Worm (Caenorhabditis elegans): ENCODE data around the gene neg-1.

The neg-1 gene

ce11 chrV:4401865-4402264 lies 27.2 kb upstream of the neg-1 start, which contains the start of gene F13A2.5:
Gene F13A2.5, minus strand, starts transcription at chrV:4401965.
- TF ChIP-seq ztf-16 (tag; optimal IDR thresholded peaks at IDR 0.05), result no peak
- TF ChIP-seq ceh-30 (tag; optimal IDR thresholded peaks at IDR 0.05), result no peak
- TF ChIP-seq unc-55 (GFP tag; optimal IDR thresholded peaks at IDR 0.05), result no peak
- no peak for TF ChIP-seq elt-4 (tag; optimal IDR thresholded peaks at IDR 0.05)
- TF ChIP-seq lim-6 (tag; optimal IDR thresholded peaks at IDR 0.05), result no peak
- TF ChIP-seq mec-3 (tag; optimal IDR thresholded peaks at IDR 0.05; ENCODE audit: borderline replicate concordance), result no peak
- no peak for TF ChIP-seq ceh-2 (tag; optimal IDR thresholded peaks at IDR 0.05)
- TF ChIP-seq pha-2 (tag; optimal IDR thresholded peaks at IDR 0.05), result no peak
- TF ChIP-seq dmd-4 (tag; optimal IDR thresholded peaks at IDR 0.05; ENCODE audit: borderline replicate concordance), result no peak
- TF ChIP-seq dve-1 (tag; optimal IDR thresholded peaks at IDR 0.05), result no peak
- no peak for TF ChIP-seq pros-1 (tag; optimal IDR thresholded peaks at IDR 0.05)
- no peak for TF ChIP-seq sdc-2 (tag; optimal IDR thresholded peaks at IDR 0.05)
- TF ChIP-seq tbx-2 (tag; optimal IDR thresholded peaks at IDR 0.05), result no peak
- TF ChIP-seq ceh-19 (GFP tag; optimal IDR thresholded peaks at IDR 0.05), result no peak
- no peak for TF ChIP-seq unc-42 (tag; optimal IDR thresholded peaks at IDR 0.05)
- no peak for TF ChIP-seq ceh-31 (tag; optimal IDR thresholded peaks at IDR 0.05)
- TF ChIP-seq nhr-11 (tag; optimal IDR thresholded peaks at IDR 0.05), result no peak
- TF ChIP-seq T23F11.4 (GFP tag; optimal IDR thresholded peaks at IDR 0.05), result no peak

ce11 chrV:4400118-4400517 lies 25.4 kb upstream of the neg-1 start, which contains the start of gene F13A2.4:
Gene F13A2.4, minus strand, starts transcription at chrV:4400218.
- no peak for TF ChIP-seq T23F11.4 (GFP tag; optimal IDR thresholded peaks at IDR 0.05)
- no peak for TF ChIP-seq ama-1 (optimal IDR thresholded peaks at IDR 0.05)
- TF ChIP-seq nfya-1 (tag; optimal IDR thresholded peaks at IDR 0.05), result no peak
- TF ChIP-seq ceh-19 (GFP tag; optimal IDR thresholded peaks at IDR 0.05), result no peak
- no peak for TF ChIP-seq C38D4.7 (GFP tag; optimal IDR thresholded peaks at IDR 0.05)

ce11 chrV:4398884-4399283 lies 24.2 kb upstream of the neg-1 start:
- no peak for TF ChIP-seq hlh-13 (GFP tag; optimal IDR thresholded peaks at IDR 0.05)
- TF ChIP-seq hlh-15 (tag; optimal IDR thresholded peaks at IDR 0.05), result no peak
- TF ChIP-seq C08G9.2 (tag; optimal IDR thresholded peaks at IDR 0.05), result no peak
- no peak for TF ChIP-seq pqm-1 (tag; optimal IDR thresholded peaks at IDR 0.05)
- TF ChIP-seq zip-5 (tag; optimal IDR thresholded peaks at IDR 0.05), result no peak
- TF ChIP-seq ama-1 (optimal IDR thresholded peaks at IDR 0.05), result no peak
- no peak for TF ChIP-seq ttx-3 (tag; optimal IDR thresholded peaks at IDR 0.05)
- no peak for TF ChIP-seq madf-2 (tag; optimal IDR thresholded peaks at IDR 0.05)
- no peak for TF ChIP-seq Y22D7AL.16 (tag; optimal IDR thresholded peaks at IDR 0.05)
- no peak for TF ChIP-seq pat-9 (tag; optimal IDR thresholded peaks at IDR 0.05)
- TF ChIP-seq ceh-24 (tag; optimal IDR thresholded peaks at IDR 0.05), result no peak
- TF ChIP-seq npax-4 (tag; optimal IDR thresholded peaks at IDR 0.05), result no peak
- no peak for TF ChIP-seq ceh-2 (tag; optimal IDR thresholded peaks at IDR 0.05)
- no peak for TF ChIP-seq ztf-16 (tag; optimal IDR thresholded peaks at IDR 0.05)
- no peak for TF ChIP-seq tbx-7 (tag; optimal IDR thresholded peaks at IDR 0.05)
- TF ChIP-seq hlh-6 (tag; optimal IDR thresholded peaks at IDR 0.05), result no peak
- TF ChIP-seq fkh-6 (tag; optimal IDR thresholded peaks at IDR 0.05), result no peak
- TF ChIP-seq fkh-10 (GFP tag; optimal IDR thresholded peaks at IDR 0.05), result no peak

ce11 chrV:4398127-4398526 lies 23.5 kb upstream of the neg-1 start:
- TF ChIP-seq ceh-19 (GFP tag; optimal IDR thresholded peaks at IDR 0.05) (no peak), madf-2 (tag; optimal IDR thresholded peaks at IDR 0.05) (no peak), hlh-6 (tag; optimal IDR thresholded peaks at IDR 0.05) (no peak), ttx-3 (tag; optimal IDR thresholded peaks at IDR 0.05) (no peak), ama-1 (optimal IDR thresholded peaks at IDR 0.05) (no peak), ceh-45 (GFP tag; IDR thresholded peaks at IDR 0.05) (no peak), elt-2 (tag; optimal IDR thresholded peaks at IDR 0.05) (no peak), rnt-1 (tag; optimal IDR thresholded peaks at IDR 0.05) (no peak), hlh-15 (tag; optimal IDR thresholded peaks at IDR 0.05) (no peak), pros-1 (tag; optimal IDR thresholded peaks at IDR 0.05) (no peak), lin-11 (tag; optimal IDR thresholded peaks at IDR 0.05) (no peak), tbx-7 (tag; optimal IDR thresholded peaks at IDR 0.05) (no peak)

Measured in whole organism, late embryonic.